Worm (Caenorhabditis elegans) whole organism, L1 larva: ENCODE data around the gene B0303.4.

Source experiments
- C16A3.4 ChIP-seq: fragments of 150-350 bp; optimal IDR thresholded peaks from 2 replicates; lab custom pipeline; 2014; ENCODE audit warnings: missing biosample characterization, missing genetic modification characterization
- F16B12.6 ChIP-seq: fragments of 150-350 bp; optimal IDR thresholded peaks from 2 replicates; lab custom pipeline; 2014; ENCODE audit warnings: missing biosample characterization, missing genetic modification characterization
- aha-1 ChIP-seq: fragments of 150-350 bp; optimal IDR thresholded peaks from 2 replicates; lab custom pipeline; 2014; ENCODE audit warnings: missing biosample characterization, missing genetic modification characterization
- alr-1 ChIP-seq: fragments of 200-800 bp; sonication (Bioruptor generic); optimal IDR thresholded peaks from 2 replicates; lab custom pipeline; 2018; ENCODE audit warnings: borderline replicate concordance, mild to moderate bottlenecking, missing genetic modification characterization, missing compliant biosample characterization
- aly-2 ChIP-seq: fragments of 150-350 bp; optimal IDR thresholded peaks from 2 replicates; lab custom pipeline; 2014; ENCODE audit warnings: missing biosample characterization, missing genetic modification characterization
- ceh-63 ChIP-seq: fragments of 200-800 bp; sonication (Bioruptor generic); optimal IDR thresholded peaks from 2 replicates; lab custom pipeline; 2018; ENCODE audit warnings: mild to moderate bottlenecking, missing genetic modification characterization, missing compliant biosample characterization
- ceh-8 ChIP-seq: fragments of 200-800 bp; sonication (Bioruptor generic); optimal IDR thresholded peaks from 2 replicates; lab custom pipeline; 2018; ENCODE audit warnings: mild to moderate bottlenecking, missing genetic modification characterization, moderate library complexity, missing compliant biosample characterization
- ceh-82 ChIP-seq, 3 experiments: fragments of 150-350 bp in 1 of 3; sonication (generic microtip) in 2 of 3; optimal IDR thresholded peaks; 2 replicates each; lab custom pipeline; 2014 to 2017; ENCODE audit warnings: missing biosample characterization in 3 of 3, missing genetic modification characterization in 3 of 3
- ceh-88 ChIP-seq: fragments of 200-800 bp; sonication (Bioruptor generic); IDR thresholded peaks from 2 replicates; pipeline ENCODE4 v1.3.6; 2022; ENCODE audit warnings: missing genetic modification characterization, missing compliant biosample characterization
- dpl-1 ChIP-seq, 3 experiments: fragments of 150-350 bp in 2 of 3; sonication (generic microtip) in 1 of 3; optimal IDR thresholded peaks; 2 replicates each; lab custom pipeline; 2014 to 2017; ENCODE audit warnings: missing biosample characterization in 3 of 3, missing genetic modification characterization in 3 of 3, missing genetic modification reagents in 3 of 3
- efl-1 ChIP-seq, 4 experiments: fragments of 150-350 bp; optimal IDR thresholded peaks in 3 of 4; peaks in 1 of 4; 1 replicate in 1 of 4; 2 replicates in 3 of 4; lab custom pipeline; 2014; ENCODE audit warnings: missing biosample characterization in 2 of 4, missing genetic modification characterization in 2 of 4, missing genetic modification reagents in 2 of 4
- efl-3 ChIP-seq: fragments of 200-800 bp; sonication (Bioruptor generic); optimal IDR thresholded peaks from 2 replicates; lab custom pipeline; 2018; ENCODE audit warnings: mild to moderate bottlenecking, missing genetic modification characterization, missing compliant biosample characterization
- egl-13 ChIP-seq: sonication (generic microtip); optimal IDR thresholded peaks from 2 replicates; lab custom pipeline; 2016; ENCODE audit warnings: missing genotype, missing genetic modification reagents, missing genetic modification characterization, missing compliant biosample characterization
- elt-2 ChIP-seq: sonication (generic microtip); optimal IDR thresholded peaks from 2 replicates; lab custom pipeline; 2016; ENCODE audit warnings: missing genetic modification characterization, mild to moderate bottlenecking, inconsistent platforms, missing compliant biosample characterization, missing genetic modification reagents
- fkh-10 ChIP-seq: sonication (generic microtip); optimal IDR thresholded peaks from 2 replicates; lab custom pipeline; 2017; ENCODE audit warnings: missing biosample characterization, missing genetic modification reagents, missing genetic modification characterization
- fos-1 ChIP-seq: fragments of 150-350 bp; optimal IDR thresholded peaks from 2 replicates; lab custom pipeline; 2014; ENCODE audit warnings: missing biosample characterization, missing genetic modification characterization
- grh-1 ChIP-seq: fragments of 200-800 bp; sonication (Bioruptor generic); IDR thresholded peaks from 2 replicates; pipeline ENCODE4 v1.3.6; 2022; ENCODE audit warnings: missing genetic modification reagents, missing genetic modification characterization, missing compliant biosample characterization
- hpl-2 ChIP-seq: fragments of 150-350 bp; optimal IDR thresholded peaks from 2 replicates; lab custom pipeline; 2014; ENCODE audit warnings: missing biosample characterization, missing genetic modification reagents, missing genetic modification characterization
- irx-1 ChIP-seq: sonication (generic microtip); optimal IDR thresholded peaks from 2 replicates; lab custom pipeline; 2016; ENCODE audit warnings: missing genetic modification characterization, missing compliant biosample characterization
- isw-1 ChIP-seq: fragments of 200-800 bp; sonication (Bioruptor generic); IDR thresholded peaks from 2 replicates; pipeline ENCODE4 v1.3.6; 2022; ENCODE audit warnings: missing genetic modification characterization, missing compliant biosample characterization
- lin-13 ChIP-seq: fragments of 150-350 bp; optimal IDR thresholded peaks from 2 replicates; lab custom pipeline; 2014; ENCODE audit warnings: missing biosample characterization, missing genetic modification reagents, missing genetic modification characterization
- lin-15B ChIP-seq: fragments of 150-350 bp; sonication (generic microtip); optimal IDR thresholded peaks from 3 replicates; lab custom pipeline; 2014; ENCODE audit warnings: missing biosample characterization, missing genetic modification characterization
- lin-35 ChIP-seq, 2 experiments: fragments of 150-350 bp; optimal IDR thresholded peaks; 2 replicates each; lab custom pipeline; 2014; ENCODE audit warnings: missing biosample characterization in 2 of 2, missing genetic modification characterization in 2 of 2, missing genetic modification reagents in 2 of 2
- lir-3 ChIP-seq: sonication (generic microtip); optimal IDR thresholded peaks from 2 replicates; lab custom pipeline; 2016; ENCODE audit warnings: mild to moderate bottlenecking, missing genetic modification characterization, moderate library complexity, missing compliant biosample characterization; ENCODE audit not compliant: poor library complexity
- lsy-2 ChIP-seq, 2 experiments: fragments of 150-350 bp; optimal IDR thresholded peaks; 2 replicates each; lab custom pipeline; 2014; ENCODE audit warnings: missing biosample characterization in 2 of 2, missing genetic modification characterization in 2 of 2
- mab-9 ChIP-seq: fragments of 200-800 bp; sonication (Bioruptor generic); IDR thresholded peaks from 2 replicates; pipeline ENCODE4 v1.3.6; 2022; ENCODE audit warnings: missing genetic modification reagents, missing genetic modification characterization, missing compliant biosample characterization
- mdl-1 ChIP-seq, 2 experiments: fragments of 150-350 bp; optimal IDR thresholded peaks; 2 replicates each; lab custom pipeline; 2014 to 2017; ENCODE audit warnings: missing biosample characterization in 2 of 2, missing genetic modification characterization in 2 of 2, inconsistent platforms in 1 of 2
- mef-2 ChIP-seq: fragments of 150-350 bp; optimal IDR thresholded peaks from 2 replicates; lab custom pipeline; 2014; ENCODE audit warnings: missing biosample characterization, missing genetic modification characterization
- mep-1 ChIP-seq: fragments of 150-350 bp; optimal IDR thresholded peaks from 2 replicates; lab custom pipeline; 2014; ENCODE audit warnings: missing biosample characterization, missing genetic modification characterization
- nhr-12 ChIP-seq: sonication (generic microtip); optimal IDR thresholded peaks from 2 replicates; lab custom pipeline; 2017; ENCODE audit warnings: missing biosample characterization, missing genetic modification characterization
- nhr-19 ChIP-seq: fragments of 200-800 bp; sonication (Bioruptor generic); conservative IDR thresholded peaks from 2 replicates; pipeline ENCODE4 v1.3.6; 2022; ENCODE audit warnings: missing genetic modification characterization, missing compliant biosample characterization
- nhr-237 ChIP-seq: fragments of 150-350 bp; optimal IDR thresholded peaks from 2 replicates; lab custom pipeline; 2014; ENCODE audit warnings: missing biosample characterization, missing genetic modification characterization
- nhr-47 ChIP-seq: sonication (generic microtip); optimal IDR thresholded peaks from 2 replicates; lab custom pipeline; 2016; ENCODE audit warnings: mild to moderate bottlenecking, missing genetic modification characterization, moderate library complexity, missing compliant biosample characterization
- nhr-71 ChIP-seq: sonication (generic microtip); optimal IDR thresholded peaks from 2 replicates; lab custom pipeline; 2016; ENCODE audit warnings: mild to moderate bottlenecking, missing genetic modification characterization, moderate library complexity, missing compliant biosample characterization
- nhr-76 ChIP-seq: sonication (generic microtip); optimal IDR thresholded peaks from 2 replicates; lab custom pipeline; 2017; ENCODE audit warnings: missing biosample characterization, missing genetic modification characterization
- nhr-90 ChIP-seq: sonication (generic microtip); optimal IDR thresholded peaks from 2 replicates; lab custom pipeline; 2016; ENCODE audit warnings: mild to moderate bottlenecking, missing genetic modification characterization, missing compliant biosample characterization; ENCODE audit not compliant: poor library complexity
- pag-3 ChIP-seq: sonication (generic microtip); optimal IDR thresholded peaks from 2 replicates; lab custom pipeline; 2017; ENCODE audit warnings: missing genetic modification characterization, mild to moderate bottlenecking, missing compliant biosample characterization, antibody characterized with exemption, borderline replicate concordance; ENCODE audit not compliant: insufficient read depth
- rnt-1 ChIP-seq: sonication (generic microtip); optimal IDR thresholded peaks from 2 replicates; lab custom pipeline; 2016; ENCODE audit warnings: mild to moderate bottlenecking, missing genetic modification characterization, moderate library complexity, missing compliant biosample characterization
- snpc-4 ChIP-seq: fragments of 150-350 bp; optimal IDR thresholded peaks from 2 replicates; lab custom pipeline; 2014; ENCODE audit warnings: missing biosample characterization, missing genetic modification characterization
- sox-4 ChIP-seq: sonication (generic microtip); optimal IDR thresholded peaks from 2 replicates; lab custom pipeline; 2016; ENCODE audit warnings: missing genetic modification characterization, missing compliant biosample characterization
- sup-37 ChIP-seq: fragments of 200-800 bp; sonication (Bioruptor generic); optimal IDR thresholded peaks from 2 replicates; lab custom pipeline; 2018; ENCODE audit warnings: mild to moderate bottlenecking, missing genetic modification characterization, missing compliant biosample characterization
- tbx-2 ChIP-seq: sonication (generic microtip); optimal IDR thresholded peaks from 2 replicates; lab custom pipeline; 2016; ENCODE audit warnings: missing genetic modification characterization, missing compliant biosample characterization
- tlp-1 ChIP-seq: fragments of 150-350 bp; optimal IDR thresholded peaks from 2 replicates; lab custom pipeline; 2014; ENCODE audit warnings: missing biosample characterization, missing genetic modification characterization
- unc-30 ChIP-seq: sonication (generic microtip); optimal IDR thresholded peaks from 2 replicates; lab custom pipeline; 2017; ENCODE audit warnings: missing biosample characterization, missing genetic modification characterization
- unc-62 ChIP-seq: fragments of 150-350 bp; optimal IDR thresholded peaks from 2 replicates; lab custom pipeline; 2014; ENCODE audit warnings: missing biosample characterization, missing genetic modification reagents, missing genetic modification characterization
- unc-86 ChIP-seq: sonication (generic microtip); optimal IDR thresholded peaks from 2 replicates; lab custom pipeline; 2016; ENCODE audit warnings: missing genetic modification characterization, missing compliant biosample characterization
- xbp-1 ChIP-seq: sonication (generic microtip); optimal IDR thresholded peaks from 2 replicates; lab custom pipeline; 2016; ENCODE audit warnings: missing genetic modification characterization, missing compliant biosample characterization
- ztf-11 ChIP-seq, 2 experiments: sonication (generic microtip); optimal IDR thresholded peaks; 2 replicates each; lab custom pipeline; 2016 to 2017; ENCODE audit warnings: missing genetic modification characterization in 2 of 2, missing biosample characterization in 1 of 2, missing compliant biosample characterization in 1 of 2

B0303.4 gene

DNA sequence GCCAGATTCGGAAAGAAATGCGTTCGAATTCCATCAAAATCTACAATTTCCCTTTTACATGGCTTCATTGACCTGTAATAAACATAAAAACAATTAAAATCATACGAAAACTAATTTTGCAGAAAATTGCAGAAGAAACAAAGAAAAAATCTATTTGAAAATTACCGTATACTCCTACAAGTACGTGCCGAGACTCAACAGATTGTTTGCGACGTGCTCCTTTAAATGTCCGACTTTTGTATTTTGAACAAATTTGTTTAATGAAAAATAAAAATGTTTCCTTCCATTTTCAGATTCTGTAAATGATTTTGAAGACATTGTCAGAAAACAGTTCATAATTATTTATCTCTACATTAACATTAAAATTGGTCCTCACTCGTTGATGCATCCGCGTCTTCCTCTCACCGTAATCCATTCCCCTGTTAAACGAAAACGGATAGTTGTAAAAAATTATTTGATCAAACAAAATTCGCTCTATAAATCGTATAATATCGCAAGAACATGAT, 14.6 kb upstream of the B0303.4 start, which contains the start of gene pgl-2:
TSS of gene pgl-2 (minus strand) at position 456 of the 506 bp plus-strand sequence.
- TF ChIP-seq alr-1 (tag; lab: Kevin White, UChicago) = no peak
- no peak for TF ChIP-seq mab-9 (GFP tag; lab: Robert Waterston, UW)
- no peak for TF ChIP-seq lin-35 (GFP tag; optimal IDR thresholded peaks at IDR 0.05; lab: Kevin White, UChicago)
- TF ChIP-seq dpl-1 (GFP tag; optimal IDR thresholded peaks at IDR 0.05; lab: Kevin White, UChicago) = no peak
- TF ChIP-seq xbp-1 (tag; lab: Kevin White, UChicago) = no peak
- TF ChIP-seq, all 84 proteins: peak for 0

DNA sequence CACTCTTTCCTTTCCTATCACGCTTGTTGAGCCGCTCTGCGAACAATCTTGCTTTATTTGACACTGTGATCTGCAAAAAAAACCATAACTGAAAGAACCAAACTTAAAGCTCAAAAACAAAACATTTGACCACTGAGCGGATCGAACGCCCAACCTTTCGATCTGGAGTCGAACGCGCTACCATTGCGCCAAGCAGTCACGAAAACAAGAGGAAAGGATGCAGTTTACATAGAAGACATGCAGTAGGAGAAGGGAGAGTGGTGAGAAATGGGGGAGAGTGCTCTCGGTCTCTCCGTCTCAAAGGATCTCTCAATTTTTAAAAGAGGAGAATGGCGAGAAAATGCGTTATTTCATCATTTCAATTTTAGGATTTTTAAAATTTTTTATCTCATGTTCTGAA, 11.3 kb upstream of the B0303.4 start:
- peak; percentile 66 to 70 for TF ChIP-seq efl-1 (optimal IDR thresholded peaks at IDR 0.05; lab: Kevin White, UChicago)
- TF ChIP-seq efl-1 (GFP tag; optimal IDR thresholded peaks at IDR 0.05 in 1 of 2; lab: Kevin White, UChicago) = peak; percentile 55 to 96
- TF ChIP-seq sox-4 (tag; lab: Kevin White, UChicago) = no peak
- no peak for TF ChIP-seq lin-15B (tag; lab: Kevin White, UChicago)
- no peak for TF ChIP-seq nhr-12
- peak; percentile 6 for TF ChIP-seq elt-2 (tag; lab: Kevin White, UChicago)
- peak; percentile 42 for TF ChIP-seq lin-13
- peak; percentile 58 to 73 for TF ChIP-seq lsy-2 (tag; optimal IDR thresholded peaks at IDR 0.05; lab: Kevin White, UChicago)
- TF ChIP-seq tbx-2 (tag; lab: Kevin White, UChicago) = peak; percentile 61
- peak; percentile 71 for TF ChIP-seq C16A3.4 (tag; lab: Kevin White, UChicago)
- TF ChIP-seq ceh-63 = peak; percentile 3
- no peak for TF ChIP-seq unc-62
- peak in 1 of 2 experiments; percentile 53 for TF ChIP-seq ztf-11 (tag; optimal IDR thresholded peaks at IDR 0.05; lab: Kevin White, UChicago)
- TF ChIP-seq hpl-2 (GFP tag; lab: Kevin White, UChicago) = no peak
- TF ChIP-seq pag-3 (tag; lab: Kevin White, UChicago) = no peak
- peak; percentile 26 to 49 (median 49) for TF ChIP-seq dpl-1 (GFP tag; optimal IDR thresholded peaks at IDR 0.05; lab: Kevin White, UChicago)
- TF ChIP-seq sup-37 = no peak
- TF ChIP-seq egl-13 (tag; lab: Kevin White, UChicago) = peak; percentile 11
- TF ChIP-seq tlp-1 (tag; lab: Kevin White, UChicago) = no peak
- no peak for TF ChIP-seq nhr-76 (tag; lab: Kevin White, UChicago)
- TF ChIP-seq rnt-1 (tag; lab: Kevin White, UChicago) = peak; percentile 73
- TF ChIP-seq nhr-47 (tag; lab: Kevin White, UChicago) = peak; percentile 79
- peak; percentile 24 for TF ChIP-seq fos-1 (tag; lab: Kevin White, UChicago)
- TF ChIP-seq ceh-82 (tag; optimal IDR thresholded peaks at IDR 0.05; lab: Kevin White, UChicago) = peak; percentile 23 to 75 (median 51)
- no peak for TF ChIP-seq unc-30
- peak; percentile 32 for TF ChIP-seq irx-1 (tag; lab: Kevin White, UChicago)
- TF ChIP-seq lin-35 (GFP tag; optimal IDR thresholded peaks at IDR 0.05; lab: Kevin White, UChicago) = peak; percentile 58 to 82
- no peak for TF ChIP-seq grh-1
- peak; percentile 70 for TF ChIP-seq aly-2 (tag; lab: Kevin White, UChicago)
- TF ChIP-seq nhr-237 (tag; lab: Kevin White, UChicago) = no peak
- TF ChIP-seq nhr-19 (GFP tag; lab: Robert Waterston, UW) = peak; percentile 76
- 0 out of 2 replicates have a peak, but pooled peaks have one; percentile 19 for TF ChIP-seq ceh-88 (GFP tag; lab: Robert Waterston, UW)
- no peak for TF ChIP-seq aha-1 (tag; lab: Kevin White, UChicago)
- peak; percentile 28 for TF ChIP-seq unc-86 (tag; lab: Kevin White, UChicago)
- TF ChIP-seq mdl-1 (tag; optimal IDR thresholded peaks at IDR 0.05; lab: Kevin White, UChicago) = peak in 1 of 2 experiments; percentile 60
- TF ChIP-seq efl-3 (GFP tag; lab: Kevin White, UChicago) = no peak
- TF ChIP-seq ceh-8 = peak; percentile 54
- peak; percentile 71 for TF ChIP-seq mep-1
- TF ChIP-seq fkh-10 (GFP tag; lab: Kevin White, UChicago) = peak; percentile 52
- TF ChIP-seq snpc-4 (tag; lab: Kevin White, UChicago) = peak; percentile 8
- TF ChIP-seq mef-2 (tag; lab: Kevin White, UChicago) = no peak
- TF ChIP-seq isw-1 = peak; percentile 24; the same call in 1 of the 2 replicates
- TF ChIP-seq F16B12.6 (tag; lab: Kevin White, UChicago) = peak; percentile 40
- TF ChIP-seq nhr-71 (tag; lab: Kevin White, UChicago) = peak; percentile 79
- TF ChIP-seq lir-3 (tag; lab: Kevin White, UChicago) = peak; percentile 58
- peak; percentile 61 for TF ChIP-seq nhr-90 (tag; lab: Kevin White, UChicago)
